Worm (Caenorhabditis elegans) whole organism, young adult: ENCODE data around the gene D1054.8.

Experiments
- egl-18 ChIP-seq: fragments of 200-800 bp; sonication (Bioruptor generic); IDR thresholded peaks from 2 replicates; pipeline ENCODE4 v1.3.6; 2022; ENCODE audit warnings: missing genetic modification reagents, missing genetic modification characterization, missing compliant biosample characterization
- let-607 ChIP-seq, 2 experiments: fragments of 200-800 bp in 1 of 2; sonication (Bioruptor generic) in 1 of 2; sonication (generic microtip) in 1 of 2; optimal IDR thresholded peaks; 2 replicates each; lab custom pipeline; 2016 to 2018; ENCODE audit warnings: mild to moderate bottlenecking in 2 of 2, missing compliant biosample characterization in 2 of 2, missing genetic modification characterization in 2 of 2, moderate library complexity in 2 of 2, missing genotype in 1 of 2
- nhr-80 ChIP-seq: sonication (generic microtip); optimal IDR thresholded peaks from 2 replicates; lab custom pipeline; 2016; ENCODE audit warnings: missing genetic modification characterization, missing compliant biosample characterization
- pha-4 ChIP-seq: fragments of 150-350 bp; sonication (generic microtip); optimal IDR thresholded peaks from 2 replicates; lab custom pipeline; 2014; ENCODE audit warnings: missing biosample characterization, missing genetic modification reagents, missing genetic modification characterization
- snpc-1.3 ChIP-seq: sonication (generic microtip); optimal IDR thresholded peaks from 2 replicates; lab custom pipeline; 2017; ENCODE audit warnings: missing genetic modification characterization, mild to moderate bottlenecking, missing compliant biosample characterization, antibody characterized with exemption, moderate library complexity, missing genotype, missing genetic modification reagents; ENCODE audit not compliant: insufficient read depth
- snpc-4 ChIP-seq, 5 experiments: fragments of 150-350 bp in 1 of 5; sonication (generic microtip) in 4 of 5; optimal IDR thresholded peaks; 2 replicates each; lab custom pipeline; 2014 to 2018; ENCODE audit warnings: missing genetic modification characterization in 5 of 5, missing biosample characterization in 3 of 5, antibody characterized with exemption in 2 of 5, mild to moderate bottlenecking in 2 of 5, missing compliant biosample characterization in 2 of 5, missing genotype in 2 of 5, moderate library complexity in 2 of 5, missing genetic modification reagents in 1 of 5
- unc-62 ChIP-seq: fragments of 150-350 bp; optimal IDR thresholded peaks from 2 replicates; lab custom pipeline; 2014; ENCODE audit warnings: missing biosample characterization, missing genetic modification reagents, missing genetic modification characterization

- TF ChIP-seq snpc-4 (GFP tag; optimal IDR thresholded peaks at IDR 0.05; lab: Kevin White, UChicago): no peak
- no peak for TF ChIP-seq snpc-4 (tag; optimal IDR thresholded peaks at IDR 0.05; lab: Kevin White, UChicago)
- no peak for TF ChIP-seq let-607 (tag; optimal IDR thresholded peaks at IDR 0.05; lab: Kevin White, UChicago)
- no peak for TF ChIP-seq nhr-80
- no peak for TF ChIP-seq snpc-1.3 (tag; lab: Kevin White, UChicago)
- no peak for TF ChIP-seq unc-62 (GFP tag; lab: Kevin White, UChicago)
- no peak for TF ChIP-seq pha-4 (tag; lab: Kevin White, UChicago)
- no peak for TF ChIP-seq egl-18 (GFP tag; lab: Robert Waterston, UW)
These were observed 30.2 kb downstream of the D1054.8 start for ce11 chrV:10814333-10814732.
